Worm (Caenorhabditis elegans) whole organism, young adult: ENCODE data around the gene srbc-54.

Experiments used
- B0336.3 ChIP-seq: fragments of 200-800 bp; sonication (Bioruptor generic); IDR thresholded peaks from 2 replicates; pipeline ENCODE4 v1.3.6; 2022; ENCODE audit warnings: missing genetic modification characterization, missing compliant biosample characterization
- C06A6.2 ChIP-seq: fragments of 200-800 bp; sonication (Bioruptor generic); conservative IDR thresholded peaks from 2 replicates; pipeline ENCODE4 v1.3.6; 2022; ENCODE audit warnings: missing genetic modification characterization, missing compliant biosample characterization
- F33H1.4 ChIP-seq: fragments of 200-800 bp; sonication (Bioruptor generic); IDR thresholded peaks from 2 replicates; pipeline ENCODE4 v1.3.6; 2022; ENCODE audit warnings: missing genetic modification reagents, missing genetic modification characterization, missing compliant biosample characterization
- T07F8.4 ChIP-seq: sonication (generic microtip); optimal IDR thresholded peaks from 2 replicates; lab custom pipeline; 2016; ENCODE audit warnings: mild to moderate bottlenecking, missing genetic modification characterization, moderate library complexity, missing compliant biosample characterization
- attf-3 ChIP-seq: fragments of 200-800 bp; sonication (Bioruptor generic); conservative IDR thresholded peaks from 2 replicates; pipeline ENCODE4 v1.3.6; 2022; ENCODE audit warnings: missing genetic modification reagents, missing genetic modification characterization, missing compliant biosample characterization
- attf-6 ChIP-seq: fragments of 200-800 bp; sonication (Bioruptor generic); IDR thresholded peaks from 2 replicates; pipeline ENCODE4 v1.3.6; 2022; ENCODE audit warnings: missing genetic modification reagents, missing genetic modification characterization, missing compliant biosample characterization
- ceh-91 ChIP-seq: fragments of 200-800 bp; sonication (Bioruptor generic); IDR thresholded peaks from 2 replicates; pipeline ENCODE4 v1.3.6; 2022; ENCODE audit warnings: missing genetic modification reagents, missing genetic modification characterization, missing compliant biosample characterization
- efl-1 ChIP-seq: fragments of 150-350 bp; optimal IDR thresholded peaks from 2 replicates; lab custom pipeline; 2014; ENCODE audit warnings: missing biosample characterization, missing genetic modification reagents, missing genetic modification characterization
- egl-44 ChIP-seq: fragments of 200-800 bp; sonication (Bioruptor generic); IDR thresholded peaks from 2 replicates; pipeline ENCODE4 v1.3.6; 2022; ENCODE audit warnings: missing genetic modification reagents, missing genetic modification characterization, missing compliant biosample characterization
- him-1 ChIP-seq: sonication (generic microtip); optimal IDR thresholded peaks from 2 replicates; lab custom pipeline; 2016; ENCODE audit warnings: missing genotype, missing genetic modification reagents, missing genetic modification characterization, missing compliant biosample characterization
- hlh-26 ChIP-seq: fragments of 200-800 bp; sonication (Bioruptor generic); conservative IDR thresholded peaks from 2 replicates; pipeline ENCODE4 v1.3.6; 2022; ENCODE audit warnings: missing genetic modification reagents, missing genetic modification characterization, missing compliant biosample characterization
- hmg-1.2 ChIP-seq: fragments of 200-800 bp; sonication (Bioruptor generic); IDR thresholded peaks from 2 replicates; pipeline ENCODE4 v1.3.6; 2022; ENCODE audit warnings: missing genetic modification reagents, missing genetic modification characterization, missing compliant biosample characterization
- lag-1 ChIP-seq: fragments of 200-800 bp; sonication (Bioruptor generic); IDR thresholded peaks from 2 replicates; pipeline ENCODE4 v1.3.6; 2022; ENCODE audit warnings: missing genetic modification reagents, missing genetic modification characterization, missing compliant biosample characterization
- let-526 ChIP-seq: fragments of 200-800 bp; sonication (Bioruptor generic); IDR thresholded peaks from 2 replicates; pipeline ENCODE4 v1.3.6; 2022; ENCODE audit warnings: missing genetic modification reagents, missing genetic modification characterization, missing compliant biosample characterization
- let-607 ChIP-seq, 2 experiments: fragments of 200-800 bp in 1 of 2; sonication (Bioruptor generic) in 1 of 2; sonication (generic microtip) in 1 of 2; optimal IDR thresholded peaks; 2 replicates each; lab custom pipeline; 2016 to 2018; ENCODE audit warnings: mild to moderate bottlenecking in 2 of 2, missing compliant biosample characterization in 2 of 2, missing genetic modification characterization in 2 of 2, moderate library complexity in 2 of 2, missing genotype in 1 of 2
- lin-54 ChIP-seq: fragments of 200-800 bp; sonication (Bioruptor generic); optimal IDR thresholded peaks from 2 replicates; lab custom pipeline; 2018; ENCODE audit warnings: mild to moderate bottlenecking, missing genetic modification characterization, missing compliant biosample characterization
- lir-1 ChIP-seq: fragments of 200-800 bp; sonication (Bioruptor generic); conservative IDR thresholded peaks from 2 replicates; pipeline ENCODE4 v1.3.6; 2022; ENCODE audit warnings: missing genetic modification reagents, missing genetic modification characterization, missing compliant biosample characterization
- lsy-27 ChIP-seq: sonication (generic microtip); optimal IDR thresholded peaks from 2 replicates; lab custom pipeline; 2017; ENCODE audit warnings: missing genetic modification characterization, mild to moderate bottlenecking, missing compliant biosample characterization, antibody characterized with exemption, missing genotype, borderline replicate concordance; ENCODE audit not compliant: insufficient read depth
- mcd-1 ChIP-seq: fragments of 200-800 bp; sonication (Bioruptor generic); IDR thresholded peaks from 2 replicates; pipeline ENCODE4 v1.3.6; 2022; ENCODE audit warnings: missing genetic modification reagents, missing genetic modification characterization, missing compliant biosample characterization
- nfya-2 ChIP-seq: fragments of 200-800 bp; sonication (Bioruptor generic); IDR thresholded peaks from 2 replicates; pipeline ENCODE4 v1.3.6; 2022; ENCODE audit warnings: missing genetic modification reagents, missing genetic modification characterization, missing compliant biosample characterization
- nhr-179 ChIP-seq: sonication (generic microtip); optimal IDR thresholded peaks from 2 replicates; lab custom pipeline; 2016; ENCODE audit warnings: mild to moderate bottlenecking, missing genetic modification characterization, missing compliant biosample characterization
- nhr-27 ChIP-seq: fragments of 200-800 bp; sonication (Bioruptor generic); optimal IDR thresholded peaks from 2 replicates; lab custom pipeline; 2018; ENCODE audit warnings: mild to moderate bottlenecking, missing genetic modification characterization, moderate library complexity, missing compliant biosample characterization
- nhr-80 ChIP-seq: sonication (generic microtip); optimal IDR thresholded peaks from 2 replicates; lab custom pipeline; 2016; ENCODE audit warnings: missing genetic modification characterization, missing compliant biosample characterization
- nhr-90 ChIP-seq: sonication (generic microtip); optimal IDR thresholded peaks from 2 replicates; lab custom pipeline; 2016; ENCODE audit warnings: missing genotype, mild to moderate bottlenecking, missing genetic modification characterization, missing compliant biosample characterization
- pbrm-1 ChIP-seq: fragments of 200-800 bp; sonication (Bioruptor generic); IDR thresholded peaks from 2 replicates; pipeline ENCODE4 v1.3.6; 2022; ENCODE audit warnings: missing genetic modification reagents, missing genetic modification characterization, missing compliant biosample characterization
- pha-4 ChIP-seq: fragments of 150-350 bp; sonication (generic microtip); optimal IDR thresholded peaks from 2 replicates; lab custom pipeline; 2014; ENCODE audit warnings: missing biosample characterization, missing genetic modification reagents, missing genetic modification characterization
- rcor-1 ChIP-seq: fragments of 200-800 bp; sonication (Bioruptor generic); IDR thresholded peaks from 2 replicates; pipeline ENCODE4 v1.3.6; 2022; ENCODE audit warnings: missing genetic modification reagents, missing genetic modification characterization, missing compliant biosample characterization
- rec-8 ChIP-seq, 2 experiments: sonication (generic microtip); optimal IDR thresholded peaks; 2 replicates each; lab custom pipeline; 2016; ENCODE audit warnings: mild to moderate bottlenecking in 2 of 2, missing genetic modification characterization in 2 of 2, missing genetic modification reagents in 2 of 2, missing genotype in 2 of 2, missing biosample characterization in 1 of 2, missing compliant biosample characterization in 1 of 2, moderate library complexity in 1 of 2
- snpc-1.3 ChIP-seq: sonication (generic microtip); optimal IDR thresholded peaks from 2 replicates; lab custom pipeline; 2017; ENCODE audit warnings: missing genetic modification characterization, mild to moderate bottlenecking, missing compliant biosample characterization, antibody characterized with exemption, moderate library complexity, missing genotype, missing genetic modification reagents; ENCODE audit not compliant: insufficient read depth
- somi-1 ChIP-seq: fragments of 200-800 bp; sonication (Bioruptor generic); optimal IDR thresholded peaks from 2 replicates; lab custom pipeline; 2018; ENCODE audit warnings: mild to moderate bottlenecking, missing genetic modification characterization, missing compliant biosample characterization
- tbp1 ChIP-seq: fragments of 200-800 bp; sonication (Bioruptor generic); optimal IDR thresholded peaks from 2 replicates; lab custom pipeline; 2018; ENCODE audit warnings: mild to moderate bottlenecking, missing genetic modification characterization, missing compliant biosample characterization
- unc-130 ChIP-seq: sonication (generic microtip); optimal IDR thresholded peaks from 2 replicates; lab custom pipeline; 2016; ENCODE audit warnings: missing genetic modification reagents, missing genetic modification characterization, missing compliant biosample characterization
- xnd-1 ChIP-seq: sonication (generic microtip); optimal IDR thresholded peaks from 2 replicates; lab custom pipeline; 2016; ENCODE audit warnings: missing genotype, missing genetic modification reagents, missing genetic modification characterization, missing compliant biosample characterization

Gene srbc-54

DNA sequence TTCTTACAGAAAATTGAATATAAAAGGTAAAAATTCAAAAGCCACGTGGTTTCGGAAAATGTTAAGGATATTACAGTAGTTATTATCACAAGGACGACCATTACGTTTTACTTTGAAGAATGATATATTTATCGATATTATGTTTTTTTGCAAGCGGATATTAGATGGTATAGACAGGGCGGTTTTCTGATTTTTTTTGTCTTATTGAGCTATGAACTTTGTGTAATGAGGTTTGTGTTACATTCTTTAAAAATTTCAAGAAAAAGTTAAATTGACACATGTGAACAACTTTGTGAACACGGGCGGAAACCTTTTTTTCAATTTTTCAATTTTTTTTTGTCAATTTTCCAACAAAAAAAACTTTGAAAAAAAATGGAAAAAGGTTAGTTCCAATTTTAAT lies 8.7 kb downstream of the srbc-54 start, which contains the start of gene srbc-50 (continued):
- TF ChIP-seq pha-4 (no peak), unc-130 (no peak)
- TF ChIP-seq, all 124 proteins: peak for 0

DNA sequence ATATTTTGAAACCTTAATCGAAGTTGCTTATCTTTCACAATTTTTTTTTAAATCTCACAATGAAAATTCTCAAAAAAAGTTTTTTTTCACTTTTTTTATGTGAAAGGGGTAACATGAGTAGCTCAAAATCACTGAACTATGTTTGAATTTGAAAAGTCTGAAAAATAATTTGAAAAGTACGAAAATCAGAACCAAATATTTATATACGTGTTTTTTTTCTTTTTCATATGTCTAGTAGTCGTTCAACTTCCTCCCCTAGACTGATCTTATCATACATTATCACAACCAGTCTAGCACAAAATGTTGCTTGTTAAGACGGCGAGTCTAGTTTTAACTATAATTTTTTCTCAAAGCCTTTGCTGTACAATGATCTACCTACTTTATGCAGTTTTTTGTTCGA lies 12.1 kb downstream of the srbc-54 start, which contains the start of gene srbc-49:
Gene srbc-49 (plus strand): TSS at position 301 of the 400 bp plus-strand sequence.
- TF ChIP-seq nhr-179 (tag; lab: Kevin White, UChicago) = no peak
- no peak for TF ChIP-seq attf-3
- TF ChIP-seq attf-6 (GFP tag; lab: Robert Waterston, UW) = no peak
- TF ChIP-seq rcor-1 (GFP tag; lab: Robert Waterston, UW) = no peak
- TF ChIP-seq snpc-1.3 = no peak
- no peak for TF ChIP-seq T07F8.4

DNA sequence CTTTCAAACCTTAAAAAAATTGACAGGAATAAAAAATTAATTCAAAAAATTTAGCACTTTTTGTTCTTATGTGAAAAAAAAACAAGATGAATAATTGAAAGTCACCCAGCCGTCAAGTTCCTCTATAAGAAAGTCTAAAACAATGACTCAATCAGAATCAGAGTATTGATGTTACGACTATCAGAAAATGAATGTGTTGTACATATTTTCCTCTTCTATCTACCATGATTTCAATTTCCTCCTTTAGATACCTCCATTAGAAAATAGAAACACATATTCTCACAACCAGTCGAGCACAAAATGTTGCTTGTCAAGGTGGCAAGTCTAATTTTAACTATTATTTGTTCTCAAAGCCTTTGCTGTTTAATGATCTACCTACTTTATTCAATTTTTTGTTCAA lies 13.5 kb downstream of the srbc-54 start, which contains the start of gene srbc-48:
Gene srbc-48 (plus strand): TSS at position 301 of the 400 bp plus-strand sequence.
- no peak for TF ChIP-seq xnd-1 (tag; lab: Kevin White, UChicago)
- TF ChIP-seq B0336.3 (GFP tag; lab: Robert Waterston, UW) = no peak
- no peak for TF ChIP-seq hmg-1.2
- no peak for TF ChIP-seq lag-1 (GFP tag; lab: Robert Waterston, UW)
- no peak for TF ChIP-seq him-1
- TF ChIP-seq ceh-91 (GFP tag; lab: Robert Waterston, UW) = no peak
- TF ChIP-seq rec-8 (tag; optimal IDR thresholded peaks at IDR 0.05; lab: Kevin White, UChicago) = no peak
- no peak for TF ChIP-seq mcd-1 (GFP tag; lab: Robert Waterston, UW)
- no peak for TF ChIP-seq F33H1.4 (GFP tag; lab: Robert Waterston, UW)
- no peak for TF ChIP-seq nhr-90 (tag; lab: Kevin White, UChicago)
- TF ChIP-seq let-607 (tag; optimal IDR thresholded peaks at IDR 0.05; lab: Kevin White, UChicago) = no peak
- TF ChIP-seq lir-1 (GFP tag; lab: Robert Waterston, UW) = no peak
- no peak for TF ChIP-seq pha-4
- TF ChIP-seq egl-44 (GFP tag; lab: Robert Waterston, UW) = no peak
- TF ChIP-seq hlh-26 (GFP tag; lab: Robert Waterston, UW) = no peak
- TF ChIP-seq nhr-80 (tag; lab: Kevin White, UChicago) = no peak
- TF ChIP-seq lsy-27 (tag; lab: Kevin White, UChicago) = no peak
- TF ChIP-seq nfya-2 = no peak
- TF ChIP-seq pbrm-1 = no peak

DNA sequence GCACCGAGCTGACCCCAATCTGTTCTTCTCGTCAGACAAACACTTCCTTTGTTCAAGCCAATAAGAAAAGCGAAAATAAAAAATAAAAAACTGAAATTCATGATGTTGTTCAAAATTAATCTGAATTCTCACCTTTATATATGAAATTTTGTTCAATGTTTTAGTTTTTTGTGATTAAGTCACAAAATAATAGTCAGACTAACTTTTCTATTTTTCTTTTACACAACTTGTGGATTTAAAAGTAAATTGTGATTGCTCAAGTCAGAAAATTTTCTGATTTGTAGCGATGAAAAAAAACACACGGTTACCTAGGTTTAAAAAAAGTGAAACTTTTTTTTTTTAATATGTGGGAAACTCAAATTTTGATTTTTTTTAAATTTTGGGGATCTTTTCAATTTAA lies 15.8 kb downstream of the srbc-54 start, which contains the start of gene abf-3:
Gene abf-3 (minus strand): TSS at position 101 of the 400 bp plus-strand sequence.
- no peak for TF ChIP-seq hlh-26 (GFP tag; lab: Robert Waterston, UW)
- no peak for TF ChIP-seq xnd-1 (tag; lab: Kevin White, UChicago)
- TF ChIP-seq efl-1 (GFP tag; lab: Kevin White, UChicago) = no peak
- no peak for TF ChIP-seq C06A6.2
- no peak for TF ChIP-seq let-526 (GFP tag; lab: Robert Waterston, UW)
- no peak for TF ChIP-seq rec-8 (tag; optimal IDR thresholded peaks at IDR 0.05; lab: Kevin White, UChicago)
- no peak for TF ChIP-seq lsy-27 (tag; lab: Kevin White, UChicago)
- no peak for TF ChIP-seq T07F8.4
- no peak for TF ChIP-seq somi-1 (GFP tag; lab: Kevin White, UChicago)
- TF ChIP-seq rcor-1 (GFP tag; lab: Robert Waterston, UW) = no peak
- no peak for TF ChIP-seq tbp1 (GFP tag; lab: Kevin White, UChicago)
- no peak for TF ChIP-seq lin-54
- no peak for TF ChIP-seq nhr-27 (tag; lab: Kevin White, UChicago)
